Worm (Caenorhabditis elegans): ENCODE results near the gene abts-4.

DNA sequence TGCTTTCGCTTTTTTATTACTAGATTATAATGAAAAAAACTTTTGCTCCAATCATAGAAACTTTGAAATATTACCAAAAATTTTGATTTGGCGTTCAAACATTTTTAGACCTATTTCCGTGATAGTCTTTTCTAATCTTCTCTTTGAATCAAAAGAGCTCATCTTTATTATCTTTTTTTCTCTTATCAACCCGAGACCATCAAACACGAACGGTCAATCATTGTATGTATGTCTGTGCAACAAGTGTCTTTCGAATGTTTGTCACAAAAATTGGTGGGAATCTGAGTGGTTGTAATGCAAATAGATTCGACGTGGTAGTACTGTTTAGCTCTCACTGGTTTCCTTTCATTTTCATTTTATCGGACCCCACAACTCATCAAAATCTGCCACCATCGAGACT is 38.2 kb upstream of the abts-4 start, which contains the start of gene M03A8.3:
- no peak for TF ChIP-seq W03F9.2 (tag; optimal IDR thresholded peaks at IDR 0.05)
- no peak for TF ChIP-seq dao-5 (tag; optimal IDR thresholded peaks at IDR 0.05)

Data from whole organism, L4/young adult.